Worm (Caenorhabditis elegans): Measurements from ENCODE around the gene F29A7.4.

ce11 chrII:2787849-2788248, 38.1 kb downstream of the F29A7.4 start:
- TF ChIP-seq W03F9.2 (tag; optimal IDR thresholded peaks at IDR 0.05) (no peak), him-1 (tag; optimal IDR thresholded peaks at IDR 0.05) (no peak), dao-5 (tag; optimal IDR thresholded peaks at IDR 0.05) (no peak)

Data from whole organism, L4/young adult.